Worm (Caenorhabditis elegans) whole organism, late embryonic: Measurements from ENCODE around the gene F23D12.1.

Experiments used
- ceh-14 ChIP-seq: sonication (generic microtip); optimal IDR thresholded peaks from 2 replicates; lab custom pipeline; 2016; ENCODE audit warnings: missing genotype, missing genetic modification characterization, missing compliant biosample characterization
- ceh-6 ChIP-seq: fragments of 200-800 bp; sonication (Bioruptor generic); optimal IDR thresholded peaks from 2 replicates; lab custom pipeline; 2018; ENCODE audit warnings: mild to moderate bottlenecking, missing genetic modification characterization, missing compliant biosample characterization
- lim-6 ChIP-seq: sonication (generic microtip); optimal IDR thresholded peaks from 2 replicates; lab custom pipeline; 2016; ENCODE audit warnings: missing genetic modification characterization, missing compliant biosample characterization
- lin-11 ChIP-seq: fragments of 200-800 bp; sonication (Bioruptor generic); optimal IDR thresholded peaks from 2 replicates; lab custom pipeline; 2018; ENCODE audit warnings: mild to moderate bottlenecking, missing genetic modification characterization, missing compliant biosample characterization
- nfya-1 ChIP-seq: sonication (generic microtip); optimal IDR thresholded peaks from 2 replicates; lab custom pipeline; 2017; ENCODE audit warnings: missing genetic modification characterization, mild to moderate bottlenecking, missing compliant biosample characterization, antibody characterized with exemption, moderate library complexity
- pha-4 ChIP-seq: fragments of 150-350 bp; optimal IDR thresholded peaks from 2 replicates; lab custom pipeline; 2018; ENCODE audit warnings: missing biosample characterization, missing genetic modification reagents, missing genetic modification characterization
- pqm-1 ChIP-seq: sonication (generic microtip); optimal IDR thresholded peaks from 2 replicates; lab custom pipeline; 2016; ENCODE audit warnings: missing genetic modification characterization, missing compliant biosample characterization

DNA sequence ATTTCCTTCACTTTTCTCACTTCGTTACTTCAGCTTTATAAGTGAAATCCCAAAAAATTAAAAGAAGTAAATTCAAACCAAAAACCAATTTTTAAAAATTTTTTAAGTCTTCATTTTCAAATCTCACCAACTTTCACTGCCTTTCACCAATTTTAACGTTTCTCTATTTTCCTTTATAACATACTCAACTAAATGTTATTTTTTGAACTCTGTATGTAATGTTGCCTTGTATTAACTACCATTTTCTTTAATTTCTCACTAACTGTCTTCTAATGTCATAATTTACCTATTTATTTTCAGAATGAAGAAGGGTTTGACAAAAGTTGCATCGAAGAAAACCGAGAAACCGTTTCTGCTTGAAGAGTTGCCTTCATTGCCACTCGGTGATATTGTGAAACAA is 16.7 kb upstream of the F23D12.1 start, which contains the start of gene F23D12.4:
- TF ChIP-seq pqm-1 (tag; lab: Kevin White, UChicago) (no peak), pha-4 (no peak), lim-6 (tag; lab: Kevin White, UChicago) (no peak), ceh-14 (tag; lab: Kevin White, UChicago) (no peak), ceh-6 (no peak), lin-11 (no peak), nfya-1 (no peak)
